Worm (Caenorhabditis elegans) whole organism, late embryonic: ENCODE data around the gene col-81.

ENCODE experiments used
- F13H6.1 ChIP-seq: sonication (generic microtip); optimal IDR thresholded peaks from 2 replicates; lab custom pipeline; 2016; ENCODE audit warnings: missing genetic modification characterization, missing compliant biosample characterization
- ama-1 ChIP-seq: fragments of 150-350 bp; optimal IDR thresholded peaks from 2 replicates; lab custom pipeline; 2014
- ceh-2 ChIP-seq: sonication (generic microtip); optimal IDR thresholded peaks from 2 replicates; lab custom pipeline; 2016; ENCODE audit warnings: missing genotype, missing genetic modification characterization, missing compliant biosample characterization
- ceh-34 ChIP-seq: sonication (generic microtip); optimal IDR thresholded peaks from 2 replicates; lab custom pipeline; 2016; ENCODE audit warnings: mild to moderate bottlenecking, missing genetic modification characterization, missing compliant biosample characterization
- dmd-4 ChIP-seq: sonication (generic microtip); optimal IDR thresholded peaks from 2 replicates; lab custom pipeline; 2016; ENCODE audit warnings: borderline replicate concordance, missing genetic modification characterization, missing compliant biosample characterization
- fkh-10 ChIP-seq: fragments of 150-350 bp; optimal IDR thresholded peaks from 2 replicates; lab custom pipeline; 2014; ENCODE audit warnings: missing biosample characterization, missing genetic modification reagents, missing genetic modification characterization
- gmeb-2 ChIP-seq: sonication (generic microtip); optimal IDR thresholded peaks from 2 replicates; lab custom pipeline; 2016; ENCODE audit warnings: missing genetic modification characterization, inconsistent platforms, missing compliant biosample characterization
- hlh-6 ChIP-seq: sonication (generic microtip); optimal IDR thresholded peaks from 2 replicates; lab custom pipeline; 2016; ENCODE audit warnings: missing genotype, missing genetic modification characterization, missing compliant biosample characterization
- pag-3 ChIP-seq: sonication (generic microtip); optimal IDR thresholded peaks from 2 replicates; lab custom pipeline; 2016; ENCODE audit warnings: missing compliant biosample characterization, missing genetic modification characterization, borderline replicate concordance
- tbx-2 ChIP-seq: sonication (generic microtip); optimal IDR thresholded peaks from 2 replicates; lab custom pipeline; 2016; ENCODE audit warnings: missing genetic modification characterization, missing compliant biosample characterization
- unc-42 ChIP-seq: sonication (generic microtip); optimal IDR thresholded peaks from 2 replicates; lab custom pipeline; 2016; ENCODE audit warnings: missing genotype, missing genetic modification characterization, missing compliant biosample characterization

DNA sequence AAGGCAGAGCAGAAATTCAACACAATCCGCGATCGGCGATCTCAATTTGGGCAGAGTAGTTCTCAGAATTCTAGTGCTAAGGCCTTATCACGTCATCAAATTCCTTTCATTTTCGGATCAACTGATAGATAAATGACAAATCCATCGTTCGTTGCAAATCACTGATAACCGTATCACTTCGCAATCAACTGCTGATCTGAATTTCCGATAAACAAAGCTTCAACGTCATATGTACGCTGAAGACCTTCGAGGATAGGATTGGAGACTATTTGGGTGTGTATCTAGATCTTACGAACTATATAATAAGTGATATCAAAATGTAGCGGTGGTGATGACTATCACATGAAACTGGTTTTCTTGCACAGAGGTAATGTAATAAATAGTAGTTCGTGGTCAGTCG, 43.7 kb upstream of the col-81 start:
- no peak for TF ChIP-seq ceh-2
- no peak for TF ChIP-seq F13H6.1 (tag; lab: Kevin White, UChicago)
- no peak for TF ChIP-seq unc-42 (tag; lab: Kevin White, UChicago)
- no peak for TF ChIP-seq ceh-34 (tag; lab: Kevin White, UChicago)
- TF ChIP-seq hlh-6, result no peak
- no peak for TF ChIP-seq dmd-4 (tag; lab: Kevin White, UChicago)
- TF ChIP-seq fkh-10 (GFP tag; lab: Kevin White, UChicago), result no peak
- TF ChIP-seq ama-1 (lab: Kevin White, UChicago), result no peak
- TF ChIP-seq gmeb-2 (tag; lab: Kevin White, UChicago), result no peak
- no peak for TF ChIP-seq pag-3 (tag; lab: Kevin White, UChicago)
- no peak for TF ChIP-seq tbx-2
